Worm (Caenorhabditis elegans): ENCODE results near the gene F28C6.8.

The F28C6.8 gene

DNA sequence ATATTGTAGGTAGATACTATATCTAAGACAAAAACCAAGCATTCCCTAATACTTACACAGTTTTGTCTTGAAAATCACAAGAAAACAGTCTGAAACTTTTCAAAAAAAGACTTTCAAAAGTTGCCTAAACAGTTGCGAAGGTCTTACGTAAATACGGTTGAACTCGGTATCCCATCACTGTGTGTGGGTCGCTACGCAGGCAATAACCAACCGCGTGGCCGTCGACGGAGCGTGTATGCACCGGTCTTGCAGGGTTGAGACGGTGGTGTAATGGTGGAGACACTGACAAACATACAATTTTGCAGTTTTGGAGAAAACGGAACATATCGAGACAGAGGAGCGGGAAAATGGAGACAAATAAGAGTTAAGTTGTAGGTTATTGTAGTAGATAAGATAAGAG lies 45.4 kb upstream of the F28C6.8 start, which contains the start of gene iff-2 (continued):
- TF ChIP-seq mep-1 (tag; optimal IDR thresholded peaks at IDR 0.05) (peak; percentile 99), snpc-4 (tag; optimal IDR thresholded peaks at IDR 0.05) (peak; percentile 90), fkh-4 (tag; optimal IDR thresholded peaks at IDR 0.05; ENCODE audit: borderline replicate concordance) (peak; percentile 71), unc-98 (GFP tag; IDR thresholded peaks at IDR 0.05) (peak; percentile 83; the same call in 1 of the 2 replicates), nhr-90 (tag; optimal IDR thresholded peaks at IDR 0.05; ENCODE audit: poor library complexity) (peak; percentile 99), sox-4 (tag; optimal IDR thresholded peaks at IDR 0.05) (peak; percentile 95), elt-3 (tag; optimal IDR thresholded peaks at IDR 0.05) (peak; percentile 100), lir-3 (tag; optimal IDR thresholded peaks at IDR 0.05; ENCODE audit: poor library complexity) (peak; percentile 95), sptf-1 (tag; optimal IDR thresholded peaks at IDR 0.05) (no peak), pqm-1 (tag; optimal IDR thresholded peaks at IDR 0.05) (peak; percentile 54), nhr-12 (tag; optimal IDR thresholded peaks at IDR 0.05) (no peak), nhr-85 (tag) (peak; percentile 100), snu-23 (GFP tag; optimal IDR thresholded peaks at IDR 0.05) (peak; percentile 100), unc-130 (tag; optimal IDR thresholded peaks at IDR 0.05) (peak; percentile 99), hlh-4 (tag; optimal IDR thresholded peaks at IDR 0.05) (no peak), xbp-1 (tag; optimal IDR thresholded peaks at IDR 0.05) (peak; percentile 99), egl-13 (tag; optimal IDR thresholded peaks at IDR 0.05) (peak; percentile 98), nhr-237 (tag; optimal IDR thresholded peaks at IDR 0.05) (peak; percentile 99), vab-15 (tag; optimal IDR thresholded peaks at IDR 0.05) (peak; percentile 99), ets-5 (GFP tag; IDR thresholded peaks at IDR 0.05) (0 out of 2 replicates have a peak, but pooled peaks have one; percentile 14), C34B4.2 (tag; optimal IDR thresholded peaks at IDR 0.05) (peak; percentile 65), nhr-77 (tag; optimal IDR thresholded peaks at IDR 0.05) (peak; percentile 100), skn-1 (tag; optimal IDR thresholded peaks at IDR 0.05) (peak; percentile 98), fos-1 (tag; optimal IDR thresholded peaks at IDR 0.05) (peak; percentile 97), nhr-71 (tag; optimal IDR thresholded peaks at IDR 0.05) (peak; percentile 100), grh-1 (GFP tag; IDR thresholded peaks at IDR 0.05) (peak; percentile 97), nhr-47 (tag; optimal IDR thresholded peaks at IDR 0.05) (peak; percentile 99), ceh-8 (GFP tag; optimal IDR thresholded peaks at IDR 0.05) (peak; percentile 95), unc-30 (tag; optimal IDR thresholded peaks at IDR 0.05) (no peak), irx-1 (tag; optimal IDR thresholded peaks at IDR 0.05) (peak; percentile 96), nhr-76 (tag; optimal IDR thresholded peaks at IDR 0.05) (peak; percentile 86), pag-3 (tag; optimal IDR thresholded peaks at IDR 0.05; ENCODE audit: borderline replicate concordance, insufficient read depth) (peak; percentile 69), sup-37 (GFP tag; optimal IDR thresholded peaks at IDR 0.05) (peak; percentile 94), ztf-11 (tag; optimal IDR thresholded peaks at IDR 0.05) (peak in 1 of 2 experiments; percentile 96), ceh-90 (tag; optimal IDR thresholded peaks at IDR 0.05) (peak; percentile 9), unc-86 (tag; optimal IDR thresholded peaks at IDR 0.05) (peak; percentile 99), lin-15B (tag; optimal IDR thresholded peaks at IDR 0.05) (peak; percentile 100), fkh-8 (tag; optimal IDR thresholded peaks at IDR 0.05) (peak; percentile 100), fkh-10 (GFP tag; optimal IDR thresholded peaks at IDR 0.05) (peak; percentile 99), dpl-1 (GFP tag; optimal IDR thresholded peaks at IDR 0.05) (peak; percentile 94 to 97 (median 95)), ztf-4 (tag; optimal IDR thresholded peaks at IDR 0.05) (peak; percentile 99), elt-2 (tag; optimal IDR thresholded peaks at IDR 0.05) (peak; percentile 94), nhr-20 (tag; optimal IDR thresholded peaks at IDR 0.05) (peak; percentile 100), blmp-1 (tag; optimal IDR thresholded peaks at IDR 0.05) (peak; percentile 97), mab-9 (GFP tag; IDR thresholded peaks at IDR 0.05) (peak; percentile 92), ceh-63 (GFP tag; optimal IDR thresholded peaks at IDR 0.05) (no peak), ama-1 (optimal IDR thresholded peaks at IDR 0.05) (peak; percentile 91), ceh-82 (tag; optimal IDR thresholded peaks at IDR 0.05) (peak; percentile 99), tbx-2 (tag; optimal IDR thresholded peaks at IDR 0.05) (peak; percentile 99), swsn-7 (tag; optimal IDR thresholded peaks at IDR 0.05) (peak; percentile 99), alr-1 (tag; optimal IDR thresholded peaks at IDR 0.05; ENCODE audit: borderline replicate concordance) (no peak), isw-1 (GFP tag; IDR thresholded peaks at IDR 0.05) (peak; percentile 99), aly-2 (tag; optimal IDR thresholded peaks at IDR 0.05) (peak; percentile 93)

Measured in whole organism, L1 larva.